Fruit fly (Drosophila melanogaster): ENCODE results near the gene da.
A peak's percentile ranks its signal among the peaks of the same experiment; 100 is the strongest.

da gene

dm6 chr2L:10430802-10431476 is 43.0 kb downstream of the da start, which contains the start of the genes Bug22 and TfIIB (continued):
- TF ChIP-seq Eip75B (GFP tag; optimal IDR thresholded peaks at IDR 0.05) (no peak), CG3032 (tag; optimal IDR thresholded peaks at IDR 0.05) (peak; percentile 59), CG6163 (GFP tag; IDR thresholded peaks at IDR 0.05) (peak; percentile 71; the same call in 2 of the 3 replicates), fkh (GFP tag; optimal IDR thresholded peaks at IDR 0.05) (peak; percentile 68), CG6792 (GFP tag; optimal IDR thresholded peaks at IDR 0.05) (peak; percentile 57), acj6 (GFP tag; optimal IDR thresholded peaks at IDR 0.05) (peak; percentile 74), esn (GFP tag; optimal IDR thresholded peaks at IDR 0.05) (peak; percentile 82), CG1621 (tag; optimal IDR thresholded peaks at IDR 0.05) (no peak), CG8119 (GFP tag; IDR thresholded peaks at IDR 0.05) (no peak), OdsH (GFP tag; optimal IDR thresholded peaks at IDR 0.05) (no peak), Gug (GFP tag; IDR thresholded peaks at IDR 0.05) (no peak)

dm6 chr2L:10435606-10436160 is 47.8 kb downstream of the da start, which contains the start of the genes TBC1D16 and holn1:
Gene TBC1D16 (minus strand): TSS chr2L:10435656.
Gene holn1 (plus strand): TSS chr2L:10435995.
- no peak for TF ChIP-seq CG9139 (GFP tag; optimal IDR thresholded peaks at IDR 0.05)
- peak; percentile 96 for TF ChIP-seq fkh (GFP tag; optimal IDR thresholded peaks at IDR 0.05)

- no peak for TF ChIP-seq Sox102F (GFP tag; optimal IDR thresholded peaks at IDR 0.05)
- TF ChIP-seq esn (GFP tag; optimal IDR thresholded peaks at IDR 0.05) = peak; percentile 36
- no peak for TF ChIP-seq CG4318 (GFP tag; optimal IDR thresholded peaks at IDR 0.05)
- TF ChIP-seq lz (GFP tag; optimal IDR thresholded peaks at IDR 0.05) = no peak
- peak; percentile 14 for TF ChIP-seq fkh (GFP tag; optimal IDR thresholded peaks at IDR 0.05)
- peak; percentile 8 for TF ChIP-seq CG31627 (GFP tag; optimal IDR thresholded peaks at IDR 0.05)
- TF ChIP-seq CG32006 (GFP tag; optimal IDR thresholded peaks at IDR 0.05) = no peak
Observed at dm6 chr2L:10437317-10437716, 49.4 kb downstream of the da start, which contains the start of gene STUB1. Gene STUB1 (plus strand): TSS chr2L:10437548.

dm6 chr2L:10439174-10439573 is 51.3 kb downstream of the da start, which contains the start of gene Nse4:
Gene Nse4 (plus strand): TSS chr2L:10439440.
- TF ChIP-seq CG8119 (GFP tag; IDR thresholded peaks at IDR 0.05) (no peak), CG31627 (GFP tag; optimal IDR thresholded peaks at IDR 0.05) (no peak), Gug (GFP tag; IDR thresholded peaks at IDR 0.05) (no peak), net (GFP tag; optimal IDR thresholded peaks at IDR 0.05) (no peak), Hr38 (GFP tag; optimal IDR thresholded peaks at IDR 0.05) (no peak), Eip78C (GFP tag) (no peak), topi (GFP tag; optimal IDR thresholded peaks at IDR 0.05) (no peak)

- TF ChIP-seq cyc (GFP tag; optimal IDR thresholded peaks at IDR 0.05) = no peak
- peak; percentile 1 for TF ChIP-seq lz (GFP tag; optimal IDR thresholded peaks at IDR 0.05)
- peak; percentile 32 for TF ChIP-seq Hr4 (GFP tag; optimal IDR thresholded peaks at IDR 0.05)
- no peak for TF ChIP-seq achi (GFP tag; optimal IDR thresholded peaks at IDR 0.05)
- peak; percentile 50 for TF ChIP-seq OdsH (GFP tag; optimal IDR thresholded peaks at IDR 0.05)
- peak; percentile 37 for TF ChIP-seq CG6792 (GFP tag; optimal IDR thresholded peaks at IDR 0.05)
- peak; percentile 35 for TF ChIP-seq topi (GFP tag; optimal IDR thresholded peaks at IDR 0.05)
- TF ChIP-seq CG8319 (GFP tag; optimal IDR thresholded peaks at IDR 0.05) = no peak
- peak; percentile 13 for TF ChIP-seq CG11902 (GFP tag; optimal IDR thresholded peaks at IDR 0.05)
- no peak for TF ChIP-seq fkh (GFP tag; optimal IDR thresholded peaks at IDR 0.05)
- peak; percentile 49 for TF ChIP-seq CG10631 (GFP tag; optimal IDR thresholded peaks at IDR 0.05)
- no peak for TF ChIP-seq CG6163 (GFP tag; IDR thresholded peaks at IDR 0.05)
- TF ChIP-seq ss (GFP tag; optimal IDR thresholded peaks at IDR 0.05) = no peak
- no peak for TF ChIP-seq Hr39 (GFP tag; optimal IDR thresholded peaks at IDR 0.05)
- TF ChIP-seq fd85E (GFP tag; optimal IDR thresholded peaks at IDR 0.05) = no peak
- TF ChIP-seq CG15336 (GFP tag; IDR thresholded peaks at IDR 0.05) = no peak; the same call in 1 of the 2 replicates
- no peak for TF ChIP-seq CG11294 (GFP tag; IDR thresholded peaks at IDR 0.05)
- TF ChIP-seq CG11762 (GFP tag; optimal IDR thresholded peaks at IDR 0.05; ENCODE audit: insufficient read depth) = no peak
- peak; percentile 40 for TF ChIP-seq acj6 (GFP tag; optimal IDR thresholded peaks at IDR 0.05)
- no peak for TF ChIP-seq Ets96B (tag; optimal IDR thresholded peaks at IDR 0.05)
- TF ChIP-seq CG3919 (GFP tag; optimal IDR thresholded peaks at IDR 0.05) = no peak
- peak; percentile 8 for TF ChIP-seq Blimp-1 (GFP tag; optimal IDR thresholded peaks at IDR 0.05)
- TF ChIP-seq vri (GFP tag; optimal IDR thresholded peaks at IDR 0.05) = no peak
- TF ChIP-seq CG10669 (GFP tag; optimal IDR thresholded peaks at IDR 0.05) = no peak
- no peak for TF ChIP-seq pdm3 (GFP tag; optimal IDR thresholded peaks at IDR 0.05)
- TF ChIP-seq CG1621 (tag; optimal IDR thresholded peaks at IDR 0.05) = no peak
- TF ChIP-seq Hr38 (GFP tag; optimal IDR thresholded peaks at IDR 0.05) = no peak
Observed at dm6 chr2L:10442048-10442790, 54.3 kb downstream of the da start, which contains the start of gene loh. Gene loh (plus strand): TSS chr2L:10442534.
